Fruit fly (Drosophila melanogaster): ENCODE results near the gene CG10853.
A peak's percentile ranks its signal among the peaks of the same experiment; 100 is the strongest.

Gene CG10853

DNA sequence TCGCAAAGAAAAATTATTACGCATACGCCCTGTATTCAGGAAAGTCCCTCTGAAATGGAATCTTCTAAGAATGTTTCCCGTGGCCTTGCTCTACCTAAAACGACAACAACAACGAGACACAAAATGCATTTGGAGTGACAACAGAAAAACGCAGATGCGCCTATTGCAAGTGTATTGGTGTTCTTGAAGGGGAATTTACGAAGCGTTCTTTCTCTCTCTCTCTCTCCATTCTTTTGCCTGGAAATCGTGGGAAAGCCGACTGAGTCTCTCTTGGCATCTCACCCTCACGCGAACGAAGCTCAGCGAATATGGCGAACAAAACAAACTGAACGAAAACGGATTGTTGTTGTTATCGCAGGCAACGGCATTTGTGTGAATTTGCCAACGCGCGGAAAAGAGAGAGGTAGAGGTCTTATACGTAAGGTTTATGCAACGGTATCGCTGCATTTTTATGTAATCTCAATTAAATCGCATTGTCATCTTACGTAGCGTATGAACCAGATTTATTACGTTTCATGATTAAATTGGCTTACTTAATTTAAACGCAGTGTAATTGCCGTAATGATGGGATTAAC, 21.4 kb upstream of the CG10853 start:
- TF ChIP-seq CG1832 (GFP tag; optimal IDR thresholded peaks at IDR 0.05) (no peak), Ptx1 (GFP tag; IDR thresholded peaks at IDR 0.05) (no peak), cg (GFP tag; optimal IDR thresholded peaks at IDR 0.05) (peak; percentile 0), Pdp1 (GFP tag; optimal IDR thresholded peaks at IDR 0.05) (peak in 1 of 2 experiments; percentile 65), tap (tag; optimal IDR thresholded peaks at IDR 0.05) (no peak), CG8765 (GFP tag; IDR thresholded peaks at IDR 0.05) (no peak), CG13894 (tag; optimal IDR thresholded peaks at IDR 0.05) (no peak), Atf3 (GFP tag; optimal IDR thresholded peaks at IDR 0.05) (no peak), Deaf1 (tag; optimal IDR thresholded peaks at IDR 0.05) (peak; percentile 75), Trl (optimal IDR thresholded peaks at IDR 0.05) (peak; percentile 16 to 49), Trl (GFP tag; optimal IDR thresholded peaks at IDR 0.05) (no peak), eve (GFP tag; optimal IDR thresholded peaks at IDR 0.05) (no peak), psq (GFP tag; optimal IDR thresholded peaks at IDR 0.05) (peak; percentile 34), peb (GFP tag; IDR thresholded peaks at IDR 0.05) (no peak)

DNA sequence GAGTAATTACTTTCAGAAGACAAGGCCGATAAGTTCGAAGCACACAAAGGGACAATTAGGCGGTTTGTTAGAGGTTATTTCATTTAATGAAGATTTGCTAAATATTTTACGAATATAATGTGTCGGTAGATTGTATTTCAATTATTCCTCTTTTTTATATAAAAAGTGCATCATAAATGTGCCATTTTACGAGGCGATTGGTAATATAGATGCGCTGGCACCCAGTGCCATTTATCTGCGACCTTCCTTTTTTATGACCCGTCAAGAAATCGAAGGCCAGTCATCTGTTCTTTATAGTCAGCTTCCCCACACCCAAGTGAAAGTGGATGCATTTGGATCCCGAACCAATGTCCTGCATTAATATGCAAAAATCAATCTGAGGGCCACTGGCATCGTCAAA, 20.2 kb upstream of the CG10853 start:
- TF ChIP-seq Ets65A (GFP tag) (peak; percentile 59), lola (GFP tag; optimal IDR thresholded peaks at IDR 0.05) (no peak), CG15479 (GFP tag; optimal IDR thresholded peaks at IDR 0.05) (no peak), btn (GFP tag; optimal IDR thresholded peaks at IDR 0.05) (no peak), Med (GFP tag) (peak; percentile 65)

- TF ChIP-seq CG17359 (tag; optimal IDR thresholded peaks at IDR 0.05) (peak; percentile 84), CG4328 (GFP tag; optimal IDR thresholded peaks at IDR 0.05) (peak; percentile 69), Hr3 (GFP tag; optimal IDR thresholded peaks at IDR 0.05) (peak; percentile 78), Doc2 (GFP tag; IDR thresholded peaks at IDR 0.05) (peak; percentile 50; the same call in 1 of the 2 replicates), bowl (GFP tag; IDR thresholded peaks at IDR 0.05) (peak; percentile 83), dmrt99B (tag; optimal IDR thresholded peaks at IDR 0.05) (peak; percentile 85), en (GFP tag; optimal IDR thresholded peaks at IDR 0.05) (peak; percentile 41), CoRest (tag; optimal IDR thresholded peaks at IDR 0.05) (peak; percentile 90), CG9876 (GFP tag; optimal IDR thresholded peaks at IDR 0.05) (peak; percentile 81), gsb (GFP tag; IDR thresholded peaks at IDR 0.05) (peak; percentile 81), CkIIα-i1 (GFP tag; IDR thresholded peaks at IDR 0.05) (peak; percentile 79), CG12104 (GFP tag; optimal IDR thresholded peaks at IDR 0.05) (peak; percentile 76), CG7271 (tag; optimal IDR thresholded peaks at IDR 0.05) (no peak), hbn (GFP tag; IDR thresholded peaks at IDR 0.05; ENCODE audit: partially characterized antibody) (no peak), sna (GFP tag; IDR thresholded peaks at IDR 0.05; ENCODE audit: partially characterized antibody) (no peak), otp (GFP tag; IDR thresholded peaks at IDR 0.05) (peak; percentile 77; the same call in 2 of the 3 replicates), slou (GFP tag; optimal IDR thresholded peaks at IDR 0.05) (peak; percentile 61), D19B (GFP tag; optimal IDR thresholded peaks at IDR 0.05) (peak; percentile 75), CG10366 (GFP tag; IDR thresholded peaks at IDR 0.05) (peak; percentile 90), knrl (GFP tag; IDR thresholded peaks at IDR 0.05; ENCODE audit: partially characterized antibody) (no peak), nerfin-2 (GFP tag; IDR thresholded peaks at IDR 0.05; ENCODE audit: partially characterized antibody) (no peak), z (GFP tag; IDR thresholded peaks at IDR 0.05) (no peak), sc (optimal IDR thresholded peaks at IDR 0.05) (no peak), sc (GFP tag; optimal IDR thresholded peaks at IDR 0.05) (peak; percentile 26), prd (optimal IDR thresholded peaks at IDR 0.05) (no peak), prd (GFP tag; IDR thresholded peaks at IDR 0.05) (peak; percentile 89), CG13296 (GFP tag; optimal IDR thresholded peaks at IDR 0.05) (peak; percentile 89), Spps (tag; optimal IDR thresholded peaks at IDR 0.05) (no peak), CG3838 (GFP tag; optimal IDR thresholded peaks at IDR 0.05) (peak; percentile 50)
Measured at dm6 chr3L:3928205-3928942, 19.3 kb upstream of the CG10853 start.
